Worm (Caenorhabditis elegans): ENCODE measurements around the gene mbr-1.

The mbr-1 gene

DNA sequence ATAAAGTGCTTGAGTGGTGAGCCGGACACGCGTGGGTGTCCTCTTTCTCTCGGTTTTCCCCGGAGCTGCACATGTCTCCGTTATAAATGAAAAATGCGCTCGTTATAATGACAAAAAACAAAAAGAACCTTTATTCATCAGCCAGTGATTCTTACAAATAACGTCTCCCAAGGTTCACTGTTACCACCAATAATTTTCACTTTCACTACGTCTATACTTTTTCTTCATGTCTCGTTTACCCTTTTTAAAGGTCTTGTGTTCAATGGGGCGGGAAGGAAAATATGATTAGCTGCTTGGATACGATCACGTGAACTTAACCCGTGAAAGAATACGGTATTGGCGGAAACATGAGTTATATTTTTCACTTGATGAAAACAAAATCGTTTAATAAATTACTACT lies 33.5 kb downstream of the mbr-1 start:
- TF ChIP-seq bed-2 (GFP tag; IDR thresholded peaks at IDR 0.05) (no peak), lin-26 (GFP tag; IDR thresholded peaks at IDR 0.05) (peak; percentile 31; the same call in 1 of the 2 replicates), madf-6 (GFP tag; IDR thresholded peaks at IDR 0.05) (no peak), ztf-26 (tag; optimal IDR thresholded peaks at IDR 0.05) (peak; percentile 19), cebp-1 (GFP tag; IDR thresholded peaks at IDR 0.05) (no peak), cebp-1 (tag; optimal IDR thresholded peaks at IDR 0.05) (peak; percentile 21), ama-1 (optimal IDR thresholded peaks at IDR 0.05) (peak; percentile 80), ama-1 (GFP tag; optimal IDR thresholded peaks at IDR 0.05) (no peak), K11D2.4 (GFP tag; IDR thresholded peaks at IDR 0.05) (no peak), somi-1 (GFP tag; optimal IDR thresholded peaks at IDR 0.05) (peak; percentile 64), lin-40 (tag; optimal IDR thresholded peaks at IDR 0.05) (peak; percentile 16), tbp1 (GFP tag; optimal IDR thresholded peaks at IDR 0.05) (peak; percentile 7)

DNA sequence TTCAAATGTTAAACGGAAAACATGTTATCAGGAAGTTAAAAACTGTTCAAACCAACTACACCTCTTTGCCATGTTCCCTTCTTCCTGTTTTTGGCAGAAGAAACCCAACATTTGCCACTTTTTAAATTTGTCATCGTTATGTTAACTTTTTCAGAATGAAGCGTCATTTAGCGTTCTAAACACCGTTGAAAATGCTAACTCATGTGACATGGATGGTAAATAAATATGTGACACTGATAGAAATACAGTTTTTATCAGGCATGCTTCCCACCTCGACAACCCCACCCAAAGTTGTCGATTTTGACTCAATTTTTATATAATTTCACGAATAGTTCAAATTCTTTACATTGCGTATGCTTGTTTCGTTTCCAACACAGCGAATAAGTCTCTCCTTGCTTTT lies 34.5 kb downstream of the mbr-1 start:
- 0 out of 2 replicates have a peak, but pooled peaks have one; percentile 26 for TF ChIP-seq dox-1 (GFP tag; IDR thresholded peaks at IDR 0.05)
- TF ChIP-seq Y79H2A.3 (GFP tag; conservative IDR thresholded peaks at IDR 0.05), result no peak
- no peak for TF ChIP-seq let-526 (GFP tag; IDR thresholded peaks at IDR 0.05)
- 0 out of 2 replicates have a peak, but pooled peaks have one; percentile 21 for TF ChIP-seq egl-44 (GFP tag; IDR thresholded peaks at IDR 0.05)
- no peak for TF ChIP-seq cebp-1 (GFP tag; IDR thresholded peaks at IDR 0.05)
- TF ChIP-seq cebp-1 (tag; optimal IDR thresholded peaks at IDR 0.05), result peak; percentile 25
- peak; percentile 20 for TF ChIP-seq ets-4 (GFP tag; optimal IDR thresholded peaks at IDR 0.05)
- TF ChIP-seq nhr-80 (tag; optimal IDR thresholded peaks at IDR 0.05), result peak; percentile 79
- no peak for TF ChIP-seq somi-1 (GFP tag; optimal IDR thresholded peaks at IDR 0.05)

DNA sequence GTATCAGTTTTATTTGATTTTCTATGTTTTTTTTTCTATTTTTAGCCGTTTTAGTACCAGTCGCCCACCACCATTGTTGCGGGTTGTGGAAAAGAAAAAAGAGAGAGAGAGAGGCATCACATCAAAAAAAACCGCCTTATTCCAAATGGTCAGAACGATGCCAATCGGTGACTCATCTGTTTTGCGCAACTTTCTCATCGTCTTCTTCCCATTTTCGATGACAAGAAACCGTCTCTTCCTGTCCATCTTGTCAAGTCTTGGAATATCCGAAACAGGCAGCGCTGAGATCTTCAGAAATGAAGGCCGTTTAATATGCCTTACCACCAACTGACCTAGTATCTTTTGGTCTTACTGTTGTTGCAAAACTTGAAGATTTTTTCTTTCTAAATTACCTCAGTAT lies 35.4 kb downstream of the mbr-1 start:
- TF ChIP-seq ekl-4 (GFP tag; IDR thresholded peaks at IDR 0.05) (no peak), chd-7 (tag; optimal IDR thresholded peaks at IDR 0.05) (no peak), F39B2.1 (GFP tag; IDR thresholded peaks at IDR 0.05) (no peak), K12H6.12 (tag; optimal IDR thresholded peaks at IDR 0.05) (no peak), F10E7.11 (tag; optimal IDR thresholded peaks at IDR 0.05) (no peak), F22D6.2 (tag; optimal IDR thresholded peaks at IDR 0.05) (no peak), nfyb-1 (GFP tag; IDR thresholded peaks at IDR 0.05) (no peak), tbp1 (GFP tag; optimal IDR thresholded peaks at IDR 0.05) (no peak), unc-62 (GFP tag; optimal IDR thresholded peaks at IDR 0.05) (no peak), C17E4.6 (GFP tag; IDR thresholded peaks at IDR 0.05) (no peak), ceh-91 (GFP tag; IDR thresholded peaks at IDR 0.05) (no peak), dpl-1 (GFP tag; optimal IDR thresholded peaks at IDR 0.05) (no peak), mel-28 (tag; optimal IDR thresholded peaks at IDR 0.05; ENCODE audit: borderline replicate concordance) (no peak), attf-3 (GFP tag; conservative IDR thresholded peaks at IDR 0.05) (no peak), ztf-25 (GFP tag; IDR thresholded peaks at IDR 0.05) (no peak), nhr-80 (tag; optimal IDR thresholded peaks at IDR 0.05) (no peak), hrde-1 (tag; optimal IDR thresholded peaks at IDR 0.05; ENCODE audit: borderline replicate concordance) (no peak)

DNA sequence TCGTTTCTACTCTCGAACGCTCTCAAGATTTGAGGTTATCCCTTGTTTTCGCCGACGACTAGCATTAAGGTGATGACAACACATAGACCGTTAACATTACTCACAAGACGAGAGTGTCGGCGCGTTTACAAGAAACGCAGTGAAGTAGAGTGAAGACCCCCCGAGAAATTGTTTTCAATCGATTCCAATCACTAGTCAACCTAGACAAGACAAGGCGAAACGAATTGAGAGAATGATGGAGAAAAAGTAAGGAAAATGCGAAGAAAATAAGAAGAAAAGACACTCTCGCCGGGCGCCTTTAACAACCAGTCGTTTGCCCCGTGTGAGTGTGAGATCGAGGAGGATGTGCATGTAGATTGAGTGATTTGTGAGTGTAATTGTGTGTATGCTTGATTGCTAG lies 37.3 kb downstream of the mbr-1 start:
- TF ChIP-seq aptf-2 (GFP tag; conservative IDR thresholded peaks at IDR 0.05) (no peak), cebp-1 (GFP tag; IDR thresholded peaks at IDR 0.05) (no peak), cebp-1 (tag; optimal IDR thresholded peaks at IDR 0.05) (peak; percentile 50), F23B12.7 (tag; optimal IDR thresholded peaks at IDR 0.05; ENCODE audit: insufficient read depth) (peak; percentile 43), K12H6.12 (tag; optimal IDR thresholded peaks at IDR 0.05) (peak; percentile 4), lin-35 (GFP tag; optimal IDR thresholded peaks at IDR 0.05) (no peak), ceh-27 (GFP tag; optimal IDR thresholded peaks at IDR 0.05) (peak; percentile 2), him-1 (tag; optimal IDR thresholded peaks at IDR 0.05) (no peak), dox-1 (GFP tag; IDR thresholded peaks at IDR 0.05) (0 out of 2 replicates have a peak, but pooled peaks have one; percentile 41), somi-1 (GFP tag; optimal IDR thresholded peaks at IDR 0.05) (peak; percentile 35), hlh-26 (GFP tag; conservative IDR thresholded peaks at IDR 0.05) (no peak), nhr-80 (tag; optimal IDR thresholded peaks at IDR 0.05) (peak; percentile 77), rcor-1 (GFP tag; IDR thresholded peaks at IDR 0.05) (no peak), attf-5 (GFP tag; optimal IDR thresholded peaks at IDR 0.05) (peak; percentile 57), ztf-26 (tag; optimal IDR thresholded peaks at IDR 0.05) (peak; percentile 31), hmg-20 (GFP tag; IDR thresholded peaks at IDR 0.05) (no peak), mes-4 (tag; optimal IDR thresholded peaks at IDR 0.05) (no peak), lin-40 (tag; optimal IDR thresholded peaks at IDR 0.05) (peak; percentile 19), bed-2 (GFP tag; IDR thresholded peaks at IDR 0.05) (no peak)
